Fruit fly (Drosophila melanogaster) Kc167 (cell line): ENCODE measurements around the gene CG14854.

Source experiments
- Myc ChIP-seq: fragments of >200 bp; optimal IDR thresholded peaks from 2 replicates; lab custom pipeline; 2017; ENCODE audit warnings: missing external identifiers
- psq ChIP-seq: fragments of >200 bp; optimal IDR thresholded peaks from 2 replicates; lab custom pipeline; 2017; ENCODE audit warnings: missing external identifiers
- ttk ChIP-seq: sonication (Bioruptor generic); optimal IDR thresholded peaks from 2 replicates; lab custom pipeline; 2017; ENCODE audit warnings: missing external identifiers

- TF ChIP-seq Myc (lab: Kevin White, UChicago), result no peak
- no peak for TF ChIP-seq ttk (lab: Kevin White, UChicago)
- TF ChIP-seq psq (lab: Kevin White, UChicago), result no peak
These were observed 7.9 kb upstream of the CG14854 start for dm6 chr3R:14567796-14568195.
